Fruit fly (Drosophila melanogaster) whole organism, adult: ENCODE measurements around the gene CtIP.

Source experiments
- CG11617 ChIP-seq: fragments of 200-800 bp; sonication (Bioruptor generic); optimal IDR thresholded peaks from 2 replicates; lab custom pipeline; 2017; ENCODE audit warnings: mild to moderate bottlenecking, missing biosample characterization, missing genetic modification reagents, missing genetic modification characterization
- CG12768 ChIP-seq: fragments of 200-800 bp; sonication (Bioruptor generic); optimal IDR thresholded peaks from 2 replicates; lab custom pipeline; 2017; ENCODE audit warnings: missing biosample characterization, missing genetic modification characterization, mild to moderate bottlenecking, moderate library complexity, missing genetic modification reagents
- CG14711 ChIP-seq: fragments of 200-800 bp; sonication (Bioruptor generic); optimal IDR thresholded peaks from 2 replicates; lab custom pipeline; 2018; ENCODE audit warnings: missing biosample characterization, mild to moderate bottlenecking, missing genetic modification characterization, moderate library complexity
- CG1620 ChIP-seq: fragments of 200-800 bp; sonication (Bioruptor generic); optimal IDR thresholded peaks from 2 replicates; lab custom pipeline; 2016; ENCODE audit warnings: missing biosample characterization, missing genetic modification characterization
- CG33017 ChIP-seq: fragments of 200-800 bp; sonication (Bioruptor generic); optimal IDR thresholded peaks from 2 replicates; lab custom pipeline; 2018; ENCODE audit warnings: missing biosample characterization, mild to moderate bottlenecking, missing genetic modification characterization, moderate library complexity
- CG5204 ChIP-seq: fragments of 200-800 bp; sonication (Bioruptor generic); optimal IDR thresholded peaks from 2 replicates; lab custom pipeline; 2016; ENCODE audit warnings: missing biosample characterization, missing genetic modification characterization
- CG7045 ChIP-seq: fragments of 200-800 bp; sonication (Bioruptor generic); optimal IDR thresholded peaks from 2 replicates; lab custom pipeline; 2017; ENCODE audit warnings: missing biosample characterization, mild to moderate bottlenecking, missing genetic modification characterization
- CG7101 ChIP-seq: fragments of 200-800 bp; sonication (Bioruptor generic); optimal IDR thresholded peaks from 2 replicates; lab custom pipeline; 2018; ENCODE audit warnings: missing biosample characterization, mild to moderate bottlenecking, missing genetic modification characterization, moderate library complexity
- Clk ChIP-seq: fragments of 200-800 bp; sonication (Bioruptor generic); optimal IDR thresholded peaks from 2 replicates; lab custom pipeline; 2017; ENCODE audit warnings: missing biosample characterization, missing genetic modification characterization
- Crg-1 ChIP-seq: fragments of 200-800 bp; sonication (Bioruptor generic); optimal IDR thresholded peaks from 2 replicates; lab custom pipeline; 2016; ENCODE audit warnings: missing biosample characterization, missing genetic modification characterization
- Hr96 ChIP-seq: fragments of 200-800 bp; sonication (Bioruptor generic); optimal IDR thresholded peaks from 2 replicates; lab custom pipeline; 2016; ENCODE audit warnings: missing biosample characterization, missing genetic modification characterization
- Mnt ChIP-seq: fragments of 200-800 bp; sonication (Bioruptor generic); optimal IDR thresholded peaks from 2 replicates; lab custom pipeline; 2016; ENCODE audit warnings: missing biosample characterization, mild to moderate bottlenecking, missing genetic modification characterization
- bab1 ChIP-seq: fragments of 200-800 bp; sonication (Bioruptor generic); optimal IDR thresholded peaks from 3 replicates; lab custom pipeline; 2019; ENCODE audit warnings: missing biosample characterization, mild to moderate bottlenecking, missing genetic modification characterization, moderate library complexity
- cic ChIP-seq: fragments of 200-800 bp; sonication (Bioruptor generic); optimal IDR thresholded peaks from 2 replicates; lab custom pipeline; 2017; ENCODE audit warnings: missing biosample characterization, mild to moderate bottlenecking, missing genetic modification characterization, moderate library complexity
- cnc ChIP-seq, 2 experiments: fragments of >200 bp; optimal IDR thresholded peaks; 2 replicates each; lab custom pipeline; 2017
- kay ChIP-seq: fragments of 200-800 bp; sonication (Bioruptor generic); peaks from one replicate; lab custom pipeline; 2016; ENCODE audit warnings: missing biosample characterization, missing genetic modification characterization, borderline replicate concordance
- ovo ChIP-seq: fragments of 200-800 bp; sonication (Bioruptor generic); optimal IDR thresholded peaks from 2 replicates; lab custom pipeline; 2016; ENCODE audit warnings: missing biosample characterization, missing genetic modification characterization
- pad ChIP-seq: fragments of 200-800 bp; sonication (Bioruptor generic); optimal IDR thresholded peaks from 3 replicates; lab custom pipeline; 2017; ENCODE audit warnings: missing biosample characterization, missing genetic modification characterization, mild to moderate bottlenecking, moderate library complexity, missing genetic modification reagents
- tj ChIP-seq: fragments of 200-800 bp; sonication (Bioruptor generic); optimal IDR thresholded peaks from 3 replicates; lab custom pipeline; 2017; ENCODE audit warnings: missing biosample characterization, mild to moderate bottlenecking, missing genetic modification characterization, moderate library complexity
- toe ChIP-seq: fragments of 200-800 bp; sonication (Bioruptor generic); optimal IDR thresholded peaks from 2 replicates; lab custom pipeline; 2016; ENCODE audit warnings: missing biosample characterization, missing genetic modification characterization

The CtIP gene

dm6 chr3L:20448773-20449172, 12.7 kb downstream of the CtIP start:
- no peak for TF ChIP-seq CG7101 (tag; lab: Kevin White, UChicago)
- TF ChIP-seq Clk (GFP tag; lab: Kevin White, UChicago) = no peak
- TF ChIP-seq ovo (GFP tag; lab: Kevin White, UChicago) = no peak
- no peak for TF ChIP-seq CG7045
- no peak for TF ChIP-seq tj
- TF ChIP-seq kay (GFP tag; lab: Kevin White, UChicago) = no peak
- TF ChIP-seq cic = no peak
- no peak for TF ChIP-seq Crg-1 (GFP tag; lab: Kevin White, UChicago)
- no peak for TF ChIP-seq toe (GFP tag; lab: Kevin White, UChicago)
- no peak for TF ChIP-seq CG33017 (tag; lab: Kevin White, UChicago)
- TF ChIP-seq bab1 = no peak
- no peak for TF ChIP-seq Hr96 (GFP tag; lab: Kevin White, UChicago)
- TF ChIP-seq CG11617 (GFP tag; lab: Kevin White, UChicago) = no peak
- TF ChIP-seq CG12768 (GFP tag; lab: Kevin White, UChicago) = no peak
- no peak for TF ChIP-seq cnc (optimal IDR thresholded peaks at IDR 0.05; lab: Kevin White, UChicago)
- TF ChIP-seq pad = no peak
- no peak for TF ChIP-seq Mnt
- TF ChIP-seq CG1620 (GFP tag; lab: Kevin White, UChicago) = no peak
- TF ChIP-seq CG5204 (GFP tag; lab: Kevin White, UChicago) = no peak
- TF ChIP-seq CG14711 (tag; lab: Kevin White, UChicago) = no peak

- TF ChIP-seq CG1620 (GFP tag; lab: Kevin White, UChicago) (no peak), Mnt (peak; percentile 83), cnc (optimal IDR thresholded peaks at IDR 0.05; lab: Kevin White, UChicago) (no peak), bab1 (no peak), CG7101 (tag; lab: Kevin White, UChicago) (peak; percentile 71), toe (GFP tag; lab: Kevin White, UChicago) (peak; percentile 53), cic (no peak), Clk (GFP tag; lab: Kevin White, UChicago) (no peak), CG11617 (GFP tag; lab: Kevin White, UChicago) (peak; percentile 72), CG12768 (GFP tag; lab: Kevin White, UChicago) (peak; percentile 56), CG33017 (tag; lab: Kevin White, UChicago) (peak; percentile 13), ovo (GFP tag; lab: Kevin White, UChicago) (peak; percentile 34), pad (peak; percentile 49), kay (GFP tag; lab: Kevin White, UChicago) (no peak), tj (peak; percentile 28), Crg-1 (GFP tag; lab: Kevin White, UChicago) (peak; percentile 14), CG14711 (tag; lab: Kevin White, UChicago) (peak; percentile 60), CG7045 (peak; percentile 55), CG5204 (GFP tag; lab: Kevin White, UChicago) (peak; percentile 26), Hr96 (GFP tag; lab: Kevin White, UChicago) (no peak)
These were observed 17.0 kb downstream of the CtIP start, which contains the start of gene CG5199 for dm6 chr3L:20452813-20453682. Gene CG5199 (minus strand): TSS chr3L:20452864.

dm6 chr3L:20460383-20460782, 24.3 kb downstream of the CtIP start, which contains the start of gene mag:
Gene mag (plus strand): TSS chr3L:20460683.
- TF ChIP-seq kay (GFP tag; lab: Kevin White, UChicago) = no peak
- TF ChIP-seq CG11617 (GFP tag; lab: Kevin White, UChicago) = no peak
- TF ChIP-seq CG5204 (GFP tag; lab: Kevin White, UChicago) = no peak
- no peak for TF ChIP-seq toe (GFP tag; lab: Kevin White, UChicago)
- TF ChIP-seq pad = no peak
- TF ChIP-seq CG7101 (tag; lab: Kevin White, UChicago) = no peak
- no peak for TF ChIP-seq tj
- TF ChIP-seq Hr96 (GFP tag; lab: Kevin White, UChicago) = no peak
- no peak for TF ChIP-seq CG14711 (tag; lab: Kevin White, UChicago)
- no peak for TF ChIP-seq CG33017 (tag; lab: Kevin White, UChicago)
- TF ChIP-seq CG1620 (GFP tag; lab: Kevin White, UChicago) = no peak
- no peak for TF ChIP-seq CG12768 (GFP tag; lab: Kevin White, UChicago)
- no peak for TF ChIP-seq Crg-1 (GFP tag; lab: Kevin White, UChicago)
- TF ChIP-seq cic = no peak

dm6 chr3L:20462391-20462790, 26.3 kb downstream of the CtIP start:
- TF ChIP-seq toe (GFP tag; lab: Kevin White, UChicago) = no peak
- no peak for TF ChIP-seq CG11617 (GFP tag; lab: Kevin White, UChicago)
- no peak for TF ChIP-seq tj
- no peak for TF ChIP-seq kay (GFP tag; lab: Kevin White, UChicago)
- TF ChIP-seq CG14711 (tag; lab: Kevin White, UChicago) = no peak
- no peak for TF ChIP-seq CG1620 (GFP tag; lab: Kevin White, UChicago)
- no peak for TF ChIP-seq pad
- no peak for TF ChIP-seq CG12768 (GFP tag; lab: Kevin White, UChicago)
- TF ChIP-seq cic = no peak
- TF ChIP-seq Mnt = no peak
- TF ChIP-seq Crg-1 (GFP tag; lab: Kevin White, UChicago) = no peak
- no peak for TF ChIP-seq CG5204 (GFP tag; lab: Kevin White, UChicago)
- no peak for TF ChIP-seq Clk (GFP tag; lab: Kevin White, UChicago)
- TF ChIP-seq Hr96 (GFP tag; lab: Kevin White, UChicago) = no peak

dm6 chr3L:20464677-20465076, 28.6 kb downstream of the CtIP start, which contains the start of gene atk:
Gene atk (minus strand): TSS chr3L:20464862.
- no peak for TF ChIP-seq CG11617 (GFP tag; lab: Kevin White, UChicago)
- no peak for TF ChIP-seq Mnt
- no peak for TF ChIP-seq bab1
- no peak for TF ChIP-seq toe (GFP tag; lab: Kevin White, UChicago)
- TF ChIP-seq Crg-1 (GFP tag; lab: Kevin White, UChicago) = no peak
- no peak for TF ChIP-seq CG12768 (GFP tag; lab: Kevin White, UChicago)
- no peak for TF ChIP-seq CG33017 (tag; lab: Kevin White, UChicago)
- TF ChIP-seq ovo (GFP tag; lab: Kevin White, UChicago) = no peak
- TF ChIP-seq cnc (optimal IDR thresholded peaks at IDR 0.05; lab: Kevin White, UChicago) = no peak
- no peak for TF ChIP-seq tj
